Worm (Caenorhabditis elegans): Measurements from ENCODE around the gene fat-2.

The fat-2 gene

DNA sequence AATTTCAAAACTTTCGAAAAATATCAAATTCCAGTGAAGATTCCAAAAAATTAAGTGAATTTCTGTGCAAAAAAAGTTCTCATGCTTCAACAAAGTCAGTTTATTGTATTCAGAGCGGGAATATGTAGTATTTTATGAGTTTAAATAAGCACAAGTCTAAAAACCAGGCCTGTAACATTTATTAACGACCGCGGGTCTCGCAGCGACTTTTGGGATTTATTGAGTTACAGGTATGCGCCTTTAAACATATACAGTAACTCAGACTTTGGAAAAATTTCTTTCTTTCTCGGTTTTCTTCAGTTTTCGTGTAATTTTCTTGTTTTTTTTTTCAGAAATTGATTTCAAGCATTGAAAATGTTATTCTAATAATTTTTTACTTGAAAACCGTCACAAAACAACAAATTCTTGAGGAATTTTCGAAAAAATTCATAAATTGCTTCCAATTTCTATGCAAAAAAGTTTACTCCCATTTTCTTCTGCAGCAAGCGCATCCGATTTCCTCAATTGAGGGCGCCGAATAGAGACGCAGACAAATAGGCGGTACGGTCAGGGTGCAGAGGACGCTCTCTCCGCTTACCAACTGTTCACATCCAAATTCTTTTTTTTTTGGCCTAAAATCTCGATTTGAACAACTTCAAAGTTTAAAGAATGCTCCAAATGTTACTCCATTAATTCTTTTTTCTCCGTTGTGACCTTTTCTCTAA is 12.2 kb upstream of the fat-2 start:
- TF ChIP-seq lin-29 (GFP tag; IDR thresholded peaks at IDR 0.05) (no peak), hlh-11 (tag; optimal IDR thresholded peaks at IDR 0.05) (peak; percentile 34), F49E8.2 (tag; optimal IDR thresholded peaks at IDR 0.05; ENCODE audit: borderline replicate concordance) (peak; percentile 57), nhr-11 (tag; optimal IDR thresholded peaks at IDR 0.05) (no peak), F44E2.7 (GFP tag; IDR thresholded peaks at IDR 0.05) (no peak), pha-4 (GFP tag; IDR thresholded peaks at IDR 0.05) (no peak), pha-4 (tag; optimal IDR thresholded peaks at IDR 0.05) (no peak), nhr-28 (tag; optimal IDR thresholded peaks at IDR 0.05) (peak; percentile 15), zip-2 (tag; optimal IDR thresholded peaks at IDR 0.05) (no peak), lin-38 (GFP tag; IDR thresholded peaks at IDR 0.05) (peak; percentile 31), nhr-6 (tag; optimal IDR thresholded peaks at IDR 0.05) (no peak), nhr-41 (GFP tag; IDR thresholded peaks at IDR 0.05) (no peak), rbr-2 (tag; optimal IDR thresholded peaks at IDR 0.05) (no peak), dmd-8 (GFP tag; IDR thresholded peaks at IDR 0.05) (no peak), zip-11 (GFP tag; IDR thresholded peaks at IDR 0.05) (no peak), tra-1 (GFP tag; IDR thresholded peaks at IDR 0.05) (no peak), ceh-62 (tag; optimal IDR thresholded peaks at IDR 0.05) (no peak), T20F7.1 (GFP tag; optimal IDR thresholded peaks at IDR 0.05) (no peak), aha-1 (tag) (peak; percentile 96), mdt-29 (GFP tag; IDR thresholded peaks at IDR 0.05) (no peak), hmg-1.1 (GFP tag; IDR thresholded peaks at IDR 0.05) (0 out of 2 replicates have a peak, but pooled peaks have one; percentile 35), ceh-82 (tag; optimal IDR thresholded peaks at IDR 0.05) (no peak), snpc-1.2 (GFP tag; IDR thresholded peaks at IDR 0.05) (peak; percentile 74; the same call in 1 of the 2 replicates), dpl-1 (GFP tag; optimal IDR thresholded peaks at IDR 0.05) (no peak), zfp-3 (GFP tag; conservative IDR thresholded peaks at IDR 0.05) (no peak), dmd-9 (GFP tag; IDR thresholded peaks at IDR 0.05) (no peak), fos-1 (tag; optimal IDR thresholded peaks at IDR 0.05) (no peak), daf-16 (GFP tag; optimal IDR thresholded peaks at IDR 0.05) (no peak), daf-16 (tag; optimal IDR thresholded peaks at IDR 0.05) (no peak), egl-27 (tag; optimal IDR thresholded peaks at IDR 0.05) (no peak)

ce11 chrIV:13313156-13313555 is 10.5 kb upstream of the fat-2 start:
- TF ChIP-seq dpl-1 (GFP tag; optimal IDR thresholded peaks at IDR 0.05): no peak
- TF ChIP-seq madf-5 (GFP tag; IDR thresholded peaks at IDR 0.05): no peak
- TF ChIP-seq tag-97 (GFP tag; IDR thresholded peaks at IDR 0.05): no peak
- no peak for TF ChIP-seq pha-4 (GFP tag; IDR thresholded peaks at IDR 0.05)
- no peak for TF ChIP-seq pha-4 (tag; optimal IDR thresholded peaks at IDR 0.05)
- TF ChIP-seq nhr-42 (GFP tag; IDR thresholded peaks at IDR 0.05): no peak
- TF ChIP-seq ama-1 (optimal IDR thresholded peaks at IDR 0.05): no peak
- TF ChIP-seq F10B5.3 (tag; optimal IDR thresholded peaks at IDR 0.05): no peak
- TF ChIP-seq lin-38 (GFP tag; IDR thresholded peaks at IDR 0.05): 0 out of 2 replicates have a peak, but pooled peaks have one; percentile 8
- peak in 1 of 2 experiments; percentile 72 for TF ChIP-seq hif-1 (tag; optimal IDR thresholded peaks at IDR 0.05)
- no peak for TF ChIP-seq nhr-111 (GFP tag; optimal IDR thresholded peaks at IDR 0.05)
- TF ChIP-seq dmd-6 (GFP tag; IDR thresholded peaks at IDR 0.05): peak; percentile 56
- TF ChIP-seq zag-1 (tag; optimal IDR thresholded peaks at IDR 0.05): no peak
- no peak for TF ChIP-seq mes-2 (tag; optimal IDR thresholded peaks at IDR 0.05; ENCODE audit: poor library complexity, severe bottlenecking)
- no peak for TF ChIP-seq daf-16 (GFP tag; optimal IDR thresholded peaks at IDR 0.05)
- TF ChIP-seq daf-16 (tag; optimal IDR thresholded peaks at IDR 0.05): peak; percentile 5
- peak; percentile 38; the same call in 1 of the 2 replicates for TF ChIP-seq hmg-1.1 (GFP tag; IDR thresholded peaks at IDR 0.05)
- TF ChIP-seq aly-2 (tag; optimal IDR thresholded peaks at IDR 0.05): no peak
- TF ChIP-seq tra-1 (GFP tag; IDR thresholded peaks at IDR 0.05): 0 out of 2 replicates have a peak, but pooled peaks have one; percentile 9
- no peak for TF ChIP-seq Y48G9A.11 (GFP tag; IDR thresholded peaks at IDR 0.05)
- no peak for TF ChIP-seq mxl-2 (GFP tag; conservative IDR thresholded peaks at IDR 0.05)
- TF ChIP-seq skn-1 (tag; optimal IDR thresholded peaks at IDR 0.05): no peak
- TF ChIP-seq nhr-28 (tag; optimal IDR thresholded peaks at IDR 0.05): peak; percentile 21
- no peak for TF ChIP-seq nhr-76 (tag; optimal IDR thresholded peaks at IDR 0.05)
- no peak for TF ChIP-seq php-3 (GFP tag; IDR thresholded peaks at IDR 0.05)
- TF ChIP-seq dmd-8 (GFP tag; IDR thresholded peaks at IDR 0.05): no peak
- TF ChIP-seq egl-43 (GFP tag; IDR thresholded peaks at IDR 0.05): no peak
- TF ChIP-seq snpc-1.2 (GFP tag; IDR thresholded peaks at IDR 0.05): no peak
- no peak for TF ChIP-seq ces-1 (GFP tag; optimal IDR thresholded peaks at IDR 0.05)
- no peak for TF ChIP-seq fkh-10 (GFP tag; optimal IDR thresholded peaks at IDR 0.05)
- no peak for TF ChIP-seq ceh-28 (tag; optimal IDR thresholded peaks at IDR 0.05)

Measured in whole organism, L4 larva.